Fruit fly (Drosophila melanogaster) whole organism, pupa: ENCODE results near the gene hep.
A peak's percentile ranks its signal among the peaks of the same experiment; 100 is the strongest.

Source experiments
- CG12605 ChIP-seq: fragments of 200-800 bp; sonication (Bioruptor generic); IDR thresholded peaks from 2 replicates; pipeline ENCODE4 v1.3.6; 2022; ENCODE audit warnings: missing biosample characterization, missing genetic modification characterization
- CG13204 ChIP-seq: fragments of 200-800 bp; sonication (Bioruptor generic); optimal IDR thresholded peaks from 2 replicates; lab custom pipeline; 2018; ENCODE audit warnings: missing biosample characterization, mild to moderate bottlenecking, missing genetic modification characterization, moderate library complexity
- CG15710 ChIP-seq: fragments of 200-800 bp; sonication (Bioruptor generic); optimal IDR thresholded peaks from 2 replicates; lab custom pipeline; 2018; ENCODE audit warnings: missing biosample characterization, mild to moderate bottlenecking, missing genetic modification characterization, moderate library complexity
- CG17806 ChIP-seq: fragments of 200-800 bp; sonication (Bioruptor generic); optimal IDR thresholded peaks from 2 replicates; lab custom pipeline; 2018; ENCODE audit warnings: missing biosample characterization, mild to moderate bottlenecking, missing genetic modification characterization, moderate library complexity
- CG32121 ChIP-seq: fragments of 200-800 bp; sonication (Bioruptor generic); IDR thresholded peaks from 2 replicates; pipeline ENCODE4 v1.3.6; 2022; ENCODE audit warnings: missing biosample characterization, missing genetic modification characterization
- CG8159 ChIP-seq: fragments of 200-800 bp; sonication (Bioruptor generic); optimal IDR thresholded peaks from 3 replicates; lab custom pipeline; 2018; ENCODE audit warnings: missing biosample characterization, mild to moderate bottlenecking, missing genetic modification characterization, moderate library complexity
- CG9948 ChIP-seq: fragments of 200-800 bp; sonication (Bioruptor generic); optimal IDR thresholded peaks from 2 replicates; lab custom pipeline; 2018; ENCODE audit warnings: missing biosample characterization, mild to moderate bottlenecking, missing genetic modification characterization, moderate library complexity
- EcR ChIP-seq: fragments of 200-800 bp; sonication (Bioruptor generic); optimal IDR thresholded peaks from 3 replicates; lab custom pipeline; 2019; ENCODE audit warnings: missing biosample characterization, missing genetic modification characterization, mild to moderate bottlenecking, moderate library complexity, missing genetic modification reagents
- Ets98B ChIP-seq: fragments of 200-800 bp; sonication (Bioruptor generic); IDR thresholded peaks from 2 replicates; pipeline ENCODE4 v1.3.6; 2022; ENCODE audit warnings: missing biosample characterization, missing genetic modification characterization
- Pif1B ChIP-seq: fragments of 200-800 bp; sonication (Bioruptor generic); optimal IDR thresholded peaks from 3 replicates; lab custom pipeline; 2016; ENCODE audit warnings: missing biosample characterization, missing genetic modification characterization
- Snoo ChIP-seq: fragments of 200-800 bp; sonication (Bioruptor generic); optimal IDR thresholded peaks from 3 replicates; lab custom pipeline; 2017; ENCODE audit warnings: missing biosample characterization, mild to moderate bottlenecking, missing genetic modification characterization, inconsistent platforms
- fd96Ca ChIP-seq: fragments of 200-800 bp; sonication (Bioruptor generic); IDR thresholded peaks from 3 replicates; pipeline ENCODE4 v1.3.6; 2022; ENCODE audit warnings: missing biosample characterization, missing genetic modification characterization
- gl ChIP-seq: fragments of 200-800 bp; sonication (Bioruptor generic); optimal IDR thresholded peaks from 2 replicates; lab custom pipeline; 2018; ENCODE audit warnings: missing biosample characterization, mild to moderate bottlenecking, missing genetic modification characterization
- rn ChIP-seq: fragments of 200-800 bp; sonication (Bioruptor generic); IDR thresholded peaks from 2 replicates; pipeline ENCODE4 v1.3.6; 2022; ENCODE audit warnings: missing biosample characterization, missing genetic modification characterization

DNA sequence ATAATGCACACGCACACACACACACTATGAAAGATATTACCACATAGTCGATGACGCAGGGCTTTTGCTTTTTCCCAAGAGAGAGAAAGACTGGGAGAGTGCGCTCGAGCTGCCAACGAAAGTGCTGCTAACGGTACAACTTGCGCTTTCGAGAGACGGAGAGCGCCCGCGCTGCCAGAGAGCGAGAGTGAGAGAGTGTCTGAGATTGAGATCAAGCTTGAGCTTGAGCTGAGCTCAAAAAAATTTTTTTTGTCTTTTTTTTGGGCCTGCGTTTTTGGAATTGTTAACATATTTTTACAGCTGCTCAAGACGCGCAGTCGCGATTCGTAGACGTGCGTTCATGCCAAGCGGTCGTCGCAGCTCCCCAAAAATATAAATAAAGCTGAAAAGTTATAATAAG lies 48.7 kb upstream of the hep start, which contains the start of gene CG32645:
- TF ChIP-seq rn (GFP tag; lab: Robert Waterston, UW) = no peak
- no peak for TF ChIP-seq gl (tag; lab: Kevin White, UChicago)
- no peak for TF ChIP-seq CG13204 (GFP tag; lab: Kevin White, UChicago)
- TF ChIP-seq Pif1B (GFP tag; lab: Kevin White, UChicago) = no peak
- no peak for TF ChIP-seq CG9948 (tag; lab: Kevin White, UChicago)
- no peak for TF ChIP-seq CG15710 (tag; lab: Kevin White, UChicago)
- TF ChIP-seq fd96Ca (GFP tag; lab: Robert Waterston, UW) = no peak
- no peak for TF ChIP-seq EcR (GFP tag; lab: Kevin White, UChicago)
- no peak for TF ChIP-seq CG32121 (GFP tag; lab: Robert Waterston, UW)
- TF ChIP-seq Ets98B (GFP tag; lab: Robert Waterston, UW) = peak; percentile 39; the same call in 1 of the 2 replicates
- no peak for TF ChIP-seq CG17806
- no peak for TF ChIP-seq Snoo (tag; lab: Kevin White, UChicago)
- no peak for TF ChIP-seq CG12605
- TF ChIP-seq CG8159 (tag; lab: Kevin White, UChicago) = no peak
